Fruit fly (Drosophila melanogaster): ENCODE measurements around the gene ect.

Gene ect

dm6 chr3L:10201655-10202054, at the start of gene ect:
Gene ect (minus strand): TSS chr3L:10201837.
- TF ChIP-seq Adf1 (GFP tag; IDR thresholded peaks at IDR 0.05) (no peak), CG12219 (GFP tag; optimal IDR thresholded peaks at IDR 0.05) (no peak), CG1024 (GFP tag; IDR thresholded peaks at IDR 0.05) (no peak), CG17385 (GFP tag; optimal IDR thresholded peaks at IDR 0.05) (no peak), CG5180 (GFP tag; optimal IDR thresholded peaks at IDR 0.05) (peak; percentile 65), CoRest (tag; optimal IDR thresholded peaks at IDR 0.05) (no peak), abd-A (tag; optimal IDR thresholded peaks at IDR 0.05) (no peak), ttk (GFP tag; IDR thresholded peaks at IDR 0.05) (peak; percentile 24; the same call in 1 of the 2 replicates), HLH54F (GFP tag; optimal IDR thresholded peaks at IDR 0.05) (no peak), z (GFP tag; IDR thresholded peaks at IDR 0.05) (peak; percentile 26; the same call in 1 of the 3 replicates), her (GFP tag; optimal IDR thresholded peaks at IDR 0.05) (no peak), CG17912 (GFP tag; optimal IDR thresholded peaks at IDR 0.05) (no peak), CG2678 (tag; optimal IDR thresholded peaks at IDR 0.05) (no peak), Aef1 (GFP tag; IDR thresholded peaks at IDR 0.05) (no peak), esg (GFP tag; conservative IDR thresholded peaks at IDR 0.05) (no peak), Camta (GFP tag; optimal IDR thresholded peaks at IDR 0.05) (no peak), CG11085 (GFP tag; IDR thresholded peaks at IDR 0.05) (no peak), tio (GFP tag; optimal IDR thresholded peaks at IDR 0.05) (no peak), crol (GFP tag; IDR thresholded peaks at IDR 0.05) (0 out of 2 replicates have a peak, but pooled peaks have one; percentile 8), dysf (GFP tag; IDR thresholded peaks at IDR 0.05) (no peak), vvl (GFP tag; IDR thresholded peaks at IDR 0.05) (peak; percentile 67), Trl (optimal IDR thresholded peaks at IDR 0.05) (peak in 1 of 2 experiments; percentile 1), Trl (GFP tag; optimal IDR thresholded peaks at IDR 0.05) (no peak), Blimp-1 (GFP tag; optimal IDR thresholded peaks at IDR 0.05) (peak; percentile 53), CG9215 (GFP tag; IDR thresholded peaks at IDR 0.05) (no peak), CG1233 (GFP tag; optimal IDR thresholded peaks at IDR 0.05) (no peak), CG4730 (GFP tag; IDR thresholded peaks at IDR 0.05) (0 out of 2 replicates have a peak, but pooled peaks have one; percentile 26), CG6175 (GFP tag; IDR thresholded peaks at IDR 0.05) (0 out of 3 replicates have a peak, but pooled peaks have one; percentile 44), H15 (GFP tag; IDR thresholded peaks at IDR 0.05) (no peak), CG17361 (GFP tag; IDR thresholded peaks at IDR 0.05) (no peak), Mad (GFP tag; optimal IDR thresholded peaks at IDR 0.05) (no peak), Deaf1 (tag; optimal IDR thresholded peaks at IDR 0.05) (peak; percentile 91), Nf-YA (GFP tag; IDR thresholded peaks at IDR 0.05) (no peak), tx (GFP tag; optimal IDR thresholded peaks at IDR 0.05) (no peak), onecut (GFP tag; IDR thresholded peaks at IDR 0.05) (no peak), scrt (GFP tag; optimal IDR thresholded peaks at IDR 0.05) (no peak), Opbp (GFP tag; IDR thresholded peaks at IDR 0.05; ENCODE audit: partially characterized antibody) (0 out of 3 replicates have a peak, but pooled peaks have one; percentile 13), D19A (tag; optimal IDR thresholded peaks at IDR 0.05) (no peak), gro (GFP tag; optimal IDR thresholded peaks at IDR 0.05) (no peak), chinmo (GFP tag; IDR thresholded peaks at IDR 0.05; ENCODE audit: partially characterized antibody) (0 out of 4 replicates have a peak, but pooled peaks have one; percentile 66), amos (GFP tag; IDR thresholded peaks at IDR 0.05; ENCODE audit: partially characterized antibody) (no peak), sc (optimal IDR thresholded peaks at IDR 0.05) (no peak), sc (GFP tag; optimal IDR thresholded peaks at IDR 0.05) (no peak), lab (GFP tag; optimal IDR thresholded peaks at IDR 0.05) (peak; percentile 11), phol (tag; optimal IDR thresholded peaks at IDR 0.05) (no peak), CG4424 (GFP tag; optimal IDR thresholded peaks at IDR 0.05) (no peak), knrl (GFP tag; IDR thresholded peaks at IDR 0.05; ENCODE audit: partially characterized antibody) (peak; percentile 25; the same call in 1 of the 3 replicates), CG12769 (tag; optimal IDR thresholded peaks at IDR 0.05) (peak; percentile 88), ken (GFP tag; IDR thresholded peaks at IDR 0.05) (0 out of 3 replicates have a peak, but pooled peaks have one; percentile 36), Jarid2 (GFP tag; optimal IDR thresholded peaks at IDR 0.05) (peak; percentile 40), jigr1 (GFP tag; IDR thresholded peaks at IDR 0.05) (no peak), Med (GFP tag) (peak; percentile 58)
